Fruit fly (Drosophila melanogaster) whole organism, embryonic: Measurements from ENCODE around the gene CG18788.
A peak's percentile ranks its signal among the peaks of the same experiment; 100 is the strongest.

Experiments used
- Bdp1 ChIP-seq: fragments of 200-800 bp; sonication (Bioruptor generic); optimal IDR thresholded peaks from 3 replicates; lab custom pipeline; 2016; ENCODE audit warnings: missing biosample characterization, missing genetic modification characterization
- BtbVII ChIP-seq: fragments of 200-800 bp; sonication (Bioruptor generic); optimal IDR thresholded peaks from 3 replicates; lab custom pipeline; 2017; ENCODE audit warnings: missing biosample characterization, mild to moderate bottlenecking, missing genetic modification characterization
- CG10209 ChIP-seq: fragments of 200-800 bp; sonication (Bioruptor generic); optimal IDR thresholded peaks from 3 replicates; lab custom pipeline; 2017; ENCODE audit warnings: missing biosample characterization, mild to moderate bottlenecking, missing genetic modification characterization, missing genetic modification reagents
- CG10321 ChIP-seq: fragments of 200-800 bp; sonication (Bioruptor generic); IDR thresholded peaks from 2 replicates; pipeline ENCODE4 v1.3.6; 2022; ENCODE audit warnings: missing biosample characterization, missing genetic modification characterization
- CG10543 ChIP-seq: fragments of 200-800 bp; sonication (Bioruptor generic); optimal IDR thresholded peaks from 3 replicates; lab custom pipeline; 2017; ENCODE audit warnings: missing biosample characterization, mild to moderate bottlenecking, missing genetic modification characterization, moderate library complexity
- CG10654 ChIP-seq: fragments of 200-800 bp; sonication (Bioruptor generic); optimal IDR thresholded peaks from 2 replicates; lab custom pipeline; 2016; ENCODE audit warnings: missing biosample characterization, missing genetic modification characterization
- CG11398 ChIP-seq: fragments of 200-800 bp; sonication (Bioruptor generic); optimal IDR thresholded peaks from 2 replicates; lab custom pipeline; 2016; ENCODE audit warnings: missing biosample characterization, missing genetic modification characterization
- CG11504 ChIP-seq: fragments of 200-800 bp; sonication (Bioruptor generic); optimal IDR thresholded peaks from 3 replicates; lab custom pipeline; 2019; ENCODE audit warnings: missing biosample characterization, mild to moderate bottlenecking, missing genetic modification characterization, moderate library complexity
- CG11723 ChIP-seq: fragments of 200-800 bp; sonication (Bioruptor generic); optimal IDR thresholded peaks from 2 replicates; lab custom pipeline; 2017; ENCODE audit warnings: missing biosample characterization, mild to moderate bottlenecking, missing genetic modification characterization
- CG12104 ChIP-seq: fragments of 200-800 bp; sonication (Bioruptor generic); optimal IDR thresholded peaks from 3 replicates; lab custom pipeline; 2016; ENCODE audit warnings: missing biosample characterization, missing genetic modification characterization
- CG14710 ChIP-seq: fragments of 200-800 bp; sonication (Bioruptor generic); optimal IDR thresholded peaks from 3 replicates; lab custom pipeline; 2019; ENCODE audit warnings: missing biosample characterization, mild to moderate bottlenecking, missing genetic modification characterization, moderate library complexity
- CG14860 ChIP-seq: fragments of 200-800 bp; sonication (Bioruptor generic); IDR thresholded peaks from 3 replicates; pipeline ENCODE4 v1.3.6; 2022; ENCODE audit warnings: missing biosample characterization, missing genetic modification characterization; ENCODE audit not compliant: partially characterized antibody
- CG15073 ChIP-seq: fragments of 200-800 bp; sonication (Bioruptor generic); optimal IDR thresholded peaks from 2 replicates; lab custom pipeline; 2016; ENCODE audit warnings: missing biosample characterization, missing genetic modification characterization
- CG16815 ChIP-seq: fragments of 200-800 bp; sonication (Bioruptor generic); optimal IDR thresholded peaks from 3 replicates; lab custom pipeline; 2017; ENCODE audit warnings: missing biosample characterization, mild to moderate bottlenecking, missing genetic modification characterization
- CG17186 ChIP-seq: fragments of 200-800 bp; sonication (Bioruptor generic); optimal IDR thresholded peaks from 3 replicates; lab custom pipeline; 2017; ENCODE audit warnings: missing biosample characterization, missing genetic modification reagents, missing genetic modification characterization
- CG2120 ChIP-seq: fragments of 200-800 bp; sonication (Bioruptor generic); optimal IDR thresholded peaks from 3 replicates; lab custom pipeline; 2016; ENCODE audit warnings: missing biosample characterization, missing genetic modification characterization
- CG2678 ChIP-seq: fragments of 200-800 bp; sonication (Bioruptor generic); optimal IDR thresholded peaks from 3 replicates; lab custom pipeline; 2019; ENCODE audit warnings: missing biosample characterization, mild to moderate bottlenecking, missing genetic modification characterization, moderate library complexity
- CG31365 ChIP-seq: fragments of 200-800 bp; sonication (Bioruptor generic); optimal IDR thresholded peaks from 2 replicates; lab custom pipeline; 2018; ENCODE audit warnings: missing biosample characterization, mild to moderate bottlenecking, missing genetic modification characterization
- CG4360 ChIP-seq: fragments of 200-800 bp; sonication (Bioruptor generic); IDR thresholded peaks from 2 replicates; pipeline ENCODE4 v1.3.6; 2022; ENCODE audit warnings: missing biosample characterization, missing genetic modification characterization
- CG43689 ChIP-seq: fragments of 200-800 bp; sonication (Bioruptor generic); IDR thresholded peaks from 2 replicates; pipeline ENCODE4 v1.3.6; 2022; ENCODE audit warnings: missing biosample characterization, missing genetic modification characterization
- CG6175 ChIP-seq: fragments of 200-800 bp; sonication (Bioruptor generic); IDR thresholded peaks from 3 replicates; pipeline ENCODE4 v1.3.6; 2022; ENCODE audit warnings: missing biosample characterization, missing genetic modification characterization
- CG6254 ChIP-seq: fragments of 200-800 bp; sonication (Bioruptor generic); optimal IDR thresholded peaks from 3 replicates; lab custom pipeline; 2017; ENCODE audit warnings: mild to moderate bottlenecking, missing biosample characterization, missing genetic modification reagents, missing genetic modification characterization
- CG6765 ChIP-seq: fragments of 200-800 bp; sonication (Bioruptor generic); optimal IDR thresholded peaks from 3 replicates; lab custom pipeline; 2017; ENCODE audit warnings: missing biosample characterization, mild to moderate bottlenecking, missing genetic modification characterization
- CG7928 ChIP-seq: fragments of 200-800 bp; sonication (Bioruptor generic); optimal IDR thresholded peaks from 2 replicates; lab custom pipeline; 2017; ENCODE audit warnings: missing biosample characterization, mild to moderate bottlenecking, missing genetic modification characterization
- CG8359 ChIP-seq: fragments of 200-800 bp; sonication (Bioruptor generic); optimal IDR thresholded peaks from 2 replicates; lab custom pipeline; 2017; ENCODE audit warnings: missing biosample characterization, mild to moderate bottlenecking, missing genetic modification characterization, borderline replicate concordance
- CHES-1-like ChIP-seq: fragments of 200-800 bp; sonication (Bioruptor generic); optimal IDR thresholded peaks from 2 replicates; lab custom pipeline; 2016; ENCODE audit warnings: missing biosample characterization, missing genetic modification characterization
- CkIIα-i1 ChIP-seq: fragments of 200-800 bp; sonication (Bioruptor generic); IDR thresholded peaks from 2 replicates; pipeline ENCODE4 v1.3.6; 2022; ENCODE audit warnings: missing biosample characterization, missing genetic modification characterization
- Elba2 ChIP-seq: fragments of 200-800 bp; sonication (Bioruptor generic); optimal IDR thresholded peaks from 3 replicates; lab custom pipeline; 2016; ENCODE audit warnings: missing biosample characterization, missing genetic modification characterization
- Kr ChIP-seq: fragments of 200-800 bp; sonication (Bioruptor generic); optimal IDR thresholded peaks from 2 replicates; lab custom pipeline; 2017; ENCODE audit warnings: missing biosample characterization, mild to moderate bottlenecking, missing genetic modification characterization
- MESR4 ChIP-seq: fragments of 200-800 bp; sonication (Bioruptor generic); optimal IDR thresholded peaks from 2 replicates; lab custom pipeline; 2018; ENCODE audit warnings: missing biosample characterization, mild to moderate bottlenecking, missing genetic modification characterization, moderate library complexity
- Sin3A ChIP-seq: fragments of >200 bp; optimal IDR thresholded peaks from 2 replicates; lab custom pipeline; 2018
- Usf ChIP-seq: fragments of 200-800 bp; sonication (Bioruptor generic); optimal IDR thresholded peaks from 2 replicates; lab custom pipeline; 2017; ENCODE audit warnings: missing genotype, missing biosample characterization, missing genetic modification characterization
- Xbp1 ChIP-seq: fragments of 200-800 bp; sonication (Bioruptor generic); optimal IDR thresholded peaks from 3 replicates; lab custom pipeline; 2016; ENCODE audit warnings: missing biosample characterization, mild to moderate bottlenecking, missing genetic modification characterization
- ap ChIP-seq: fragments of 200-800 bp; sonication (Bioruptor generic); IDR thresholded peaks from 2 replicates; pipeline ENCODE4 v1.3.6; 2022; ENCODE audit warnings: missing biosample characterization, missing genetic modification characterization
- ash1 ChIP-seq: fragments of 200-800 bp; sonication (Bioruptor generic); optimal IDR thresholded peaks from 2 replicates; lab custom pipeline; 2018; ENCODE audit warnings: missing biosample characterization, mild to moderate bottlenecking, missing genetic modification characterization
- bcd ChIP-seq: fragments of 200-800 bp; sonication (Bioruptor generic); optimal IDR thresholded peaks from 2 replicates; lab custom pipeline; 2017; ENCODE audit warnings: missing biosample characterization, mild to moderate bottlenecking, missing genetic modification characterization
- bowl ChIP-seq: fragments of 200-800 bp; sonication (Bioruptor generic); IDR thresholded peaks from 2 replicates; pipeline ENCODE4 v1.3.6; 2022; ENCODE audit warnings: missing biosample characterization, missing genetic modification characterization
- dysf ChIP-seq: fragments of 200-800 bp; sonication (Bioruptor generic); IDR thresholded peaks from 3 replicates; pipeline ENCODE4 v1.3.6; 2022; ENCODE audit warnings: missing biosample characterization, missing genetic modification characterization
- emc ChIP-seq: fragments of 200-800 bp; sonication (Bioruptor generic); optimal IDR thresholded peaks from 2 replicates; lab custom pipeline; 2016; ENCODE audit warnings: missing biosample characterization, missing genetic modification characterization
- esg ChIP-seq: fragments of 200-800 bp; sonication (Bioruptor generic); conservative IDR thresholded peaks from 2 replicates; pipeline ENCODE4 v1.3.6; 2022; ENCODE audit warnings: missing biosample characterization, missing genetic modification characterization
- eyg ChIP-seq: fragments of 200-800 bp; sonication (Bioruptor generic); optimal IDR thresholded peaks from 3 replicates; lab custom pipeline; 2016; ENCODE audit warnings: missing biosample characterization, missing genetic modification characterization
- fu2 ChIP-seq: fragments of 200-800 bp; sonication (Bioruptor generic); optimal IDR thresholded peaks from 2 replicates; lab custom pipeline; 2016; ENCODE audit warnings: missing biosample characterization, missing genetic modification characterization
- jumu ChIP-seq: fragments of 200-800 bp; sonication (Bioruptor generic); optimal IDR thresholded peaks from 3 replicates; lab custom pipeline; 2016; ENCODE audit warnings: missing biosample characterization, missing genetic modification characterization
- kay ChIP-seq: fragments of 200-800 bp; sonication (Bioruptor generic); optimal IDR thresholded peaks from 2 replicates; lab custom pipeline; 2016; ENCODE audit warnings: missing biosample characterization, missing genetic modification characterization
- nerfin-1 ChIP-seq: fragments of 200-800 bp; sonication (Bioruptor generic); optimal IDR thresholded peaks from 3 replicates; lab custom pipeline; 2019; ENCODE audit warnings: missing biosample characterization, mild to moderate bottlenecking, missing genetic modification characterization, moderate library complexity
- onecut ChIP-seq: fragments of 200-800 bp; sonication (Bioruptor generic); IDR thresholded peaks from 2 replicates; pipeline ENCODE4 v1.3.6; 2022; ENCODE audit warnings: missing biosample characterization, missing genetic modification characterization
- org-1 ChIP-seq: fragments of 200-800 bp; sonication (Bioruptor generic); optimal IDR thresholded peaks from 2 replicates; lab custom pipeline; 2017; ENCODE audit warnings: missing biosample characterization, missing genetic modification characterization
- pros ChIP-seq: fragments of 200-800 bp; sonication (Bioruptor generic); optimal IDR thresholded peaks from 3 replicates; lab custom pipeline; 2019; ENCODE audit warnings: missing biosample characterization, mild to moderate bottlenecking, missing genetic modification characterization, moderate library complexity
- pum ChIP-seq: fragments of 200-800 bp; sonication (Bioruptor generic); optimal IDR thresholded peaks from 2 replicates; lab custom pipeline; 2016; ENCODE audit warnings: missing biosample characterization, missing genetic modification characterization
- rib ChIP-seq: fragments of 200-800 bp; sonication (Bioruptor generic); IDR thresholded peaks from 2 replicates; pipeline ENCODE4 v1.3.6; 2022; ENCODE audit warnings: missing biosample characterization, missing genetic modification characterization
- stc ChIP-seq: fragments of 200-800 bp; sonication (Bioruptor generic); IDR thresholded peaks from 2 replicates; pipeline ENCODE4 v1.3.6; 2022; ENCODE audit warnings: missing biosample characterization, missing genetic modification characterization
- unpg ChIP-seq: fragments of 200-800 bp; sonication (Bioruptor generic); optimal IDR thresholded peaks from 3 replicates; lab custom pipeline; 2018; ENCODE audit warnings: missing biosample characterization, mild to moderate bottlenecking, missing genetic modification characterization, moderate library complexity
- yki ChIP-seq: fragments of >200 bp; optimal IDR thresholded peaks from 3 replicates; lab custom pipeline; 2018

CG18788 gene

dm6 chr2L:12040510-12040909, 6.5 kb downstream of the CG18788 start, which contains the start of gene CG6766 (continued):
- no peak; the same call in 2 of the 3 replicates for TF ChIP-seq CG14860 (GFP tag; lab: Robert Waterston, UW)
- no peak for TF ChIP-seq CG10654 (GFP tag; lab: Kevin White, UChicago)
- no peak for TF ChIP-seq CG12104 (GFP tag; lab: Kevin White, UChicago)
- TF ChIP-seq CG10321 (GFP tag; lab: Robert Waterston, UW), result no peak
- TF ChIP-seq unpg (GFP tag; lab: Kevin White, UChicago), result no peak
- peak; percentile 32 for TF ChIP-seq CG2120 (GFP tag; lab: Kevin White, UChicago)
- no peak for TF ChIP-seq CG6175
- TF ChIP-seq kay (GFP tag; lab: Kevin White, UChicago), result no peak
- no peak for TF ChIP-seq bcd (GFP tag; lab: Kevin White, UChicago)
- TF ChIP-seq CkIIα-i1, result no peak
- no peak for TF ChIP-seq rib (GFP tag; lab: Robert Waterston, UW)
- no peak for TF ChIP-seq CG31365 (tag; lab: Kevin White, UChicago)
- TF ChIP-seq Usf (GFP tag; lab: Kevin White, UChicago), result no peak
- TF ChIP-seq jumu (GFP tag; lab: Kevin White, UChicago), result no peak
- TF ChIP-seq esg, result no peak
- TF ChIP-seq bowl (GFP tag; lab: Robert Waterston, UW), result no peak
- no peak for TF ChIP-seq emc (GFP tag; lab: Kevin White, UChicago)
- TF ChIP-seq yki (lab: Kevin White, UChicago), result no peak
- no peak for TF ChIP-seq Kr
- TF ChIP-seq Elba2, result no peak
- peak; percentile 5 for TF ChIP-seq CHES-1-like
- no peak for TF ChIP-seq pros (GFP tag; lab: Kevin White, UChicago)
- TF ChIP-seq CG14710 (tag; lab: Kevin White, UChicago), result peak; percentile 31
- TF ChIP-seq CG4360 (GFP tag; lab: Robert Waterston, UW), result no peak
- no peak for TF ChIP-seq CG7928
- TF ChIP-seq CG43689 (GFP tag; lab: Robert Waterston, UW), result no peak
- TF ChIP-seq Bdp1 (GFP tag; lab: Kevin White, UChicago), result no peak
- no peak for TF ChIP-seq org-1 (GFP tag; lab: Kevin White, UChicago)
- no peak for TF ChIP-seq CG2678 (tag; lab: Kevin White, UChicago)
- no peak for TF ChIP-seq CG16815
- no peak for TF ChIP-seq onecut (GFP tag; lab: Robert Waterston, UW)
- TF ChIP-seq CG11504 (tag; lab: Kevin White, UChicago), result no peak
- no peak for TF ChIP-seq CG10209 (GFP tag; lab: Kevin White, UChicago)
- TF ChIP-seq fu2 (GFP tag; lab: Kevin White, UChicago), result no peak
- no peak for TF ChIP-seq CG6254 (GFP tag; lab: Kevin White, UChicago)
- no peak for TF ChIP-seq CG6765 (GFP tag; lab: Kevin White, UChicago)
- no peak for TF ChIP-seq CG8359 (GFP tag; lab: Kevin White, UChicago)
- TF ChIP-seq ap (GFP tag; lab: Robert Waterston, UW), result no peak
- no peak for TF ChIP-seq BtbVII (GFP tag; lab: Kevin White, UChicago)
- peak; percentile 41 for TF ChIP-seq CG15073 (GFP tag; lab: Kevin White, UChicago)
- peak; percentile 91 for TF ChIP-seq nerfin-1 (tag; lab: Kevin White, UChicago)
- no peak for TF ChIP-seq stc (GFP tag; lab: Robert Waterston, UW)
- no peak for TF ChIP-seq pum (GFP tag; lab: Kevin White, UChicago)
- TF ChIP-seq eyg, result no peak
- TF ChIP-seq CG17186 (GFP tag; lab: Kevin White, UChicago), result no peak
- TF ChIP-seq dysf (GFP tag; lab: Robert Waterston, UW), result no peak
- no peak for TF ChIP-seq ash1
- peak; percentile 60 for TF ChIP-seq MESR4 (GFP tag; lab: Kevin White, UChicago)
- no peak for TF ChIP-seq Sin3A (lab: Kevin White, UChicago)
- TF ChIP-seq CG11398, result no peak
- no peak for TF ChIP-seq CG10543
- no peak for TF ChIP-seq CG11723 (GFP tag; lab: Kevin White, UChicago)
- peak; percentile 72 for TF ChIP-seq Xbp1
